Worm (Caenorhabditis elegans) whole organism, mixed stage, embryonic: ENCODE data around the gene F35H8.2.

Source experiments
- ceh-83 ChIP-seq: fragments of 200-800 bp; sonication (Bioruptor generic); optimal IDR thresholded peaks from 2 replicates; lab custom pipeline; 2018; ENCODE audit warnings: mild to moderate bottlenecking, missing genetic modification characterization, missing compliant biosample characterization
- elt-3 ChIP-seq: fragments of 150-350 bp; optimal IDR thresholded peaks from 2 replicates; lab custom pipeline; 2014; ENCODE audit warnings: missing biosample characterization, missing genetic modification characterization
- hlh-1 ChIP-seq: fragments of 150-350 bp; optimal IDR thresholded peaks from 2 replicates; lab custom pipeline; 2014; ENCODE audit warnings: missing biosample characterization, missing genetic modification reagents, missing genetic modification characterization
- mab-5 ChIP-seq: fragments of 150-350 bp; optimal IDR thresholded peaks from 2 replicates; lab custom pipeline; 2014; ENCODE audit warnings: missing biosample characterization, missing genetic modification characterization
- nhr-237 ChIP-seq: fragments of 150-350 bp; optimal IDR thresholded peaks from 2 replicates; lab custom pipeline; 2014; ENCODE audit warnings: missing biosample characterization, missing genetic modification characterization

DNA sequence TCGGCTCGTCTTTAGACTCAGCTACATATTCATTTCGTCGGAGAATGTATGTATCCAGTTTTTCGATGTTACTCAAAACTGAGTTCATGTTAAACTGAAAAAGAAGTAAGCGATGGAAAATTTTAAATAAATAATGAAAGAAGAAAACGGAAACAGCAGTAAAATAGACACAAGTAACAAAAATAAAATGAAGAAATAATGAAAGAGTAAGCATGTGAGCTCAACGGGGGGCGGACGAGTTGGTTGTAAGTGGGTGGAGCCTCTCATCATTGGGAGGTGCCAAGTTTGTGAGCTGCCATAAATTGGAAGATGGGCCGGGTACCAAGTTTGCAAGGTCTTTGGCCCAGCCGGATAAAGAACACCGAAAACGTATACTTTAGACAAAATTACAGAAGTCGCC is 28.2 kb downstream of the F35H8.2 start, which contains the start of gene wee-1.1:
- TF ChIP-seq ceh-83 (no peak), hlh-1 (tag; lab: Kevin White, UChicago) (no peak), nhr-237 (tag; lab: Kevin White, UChicago) (no peak), elt-3 (tag; lab: Kevin White, UChicago) (no peak), mab-5 (tag; lab: Kevin White, UChicago) (no peak)
